Fruit fly (Drosophila melanogaster) whole organism, embryonic: ENCODE results near the gene REG.

Experiments used
- Abd-B ChIP-seq: fragments of 200-800 bp; sonication (Bioruptor generic); optimal IDR thresholded peaks from 2 replicates; lab custom pipeline; 2018; ENCODE audit warnings: missing biosample characterization, mild to moderate bottlenecking, missing genetic modification characterization, moderate library complexity
- CG10979 ChIP-seq: fragments of 200-800 bp; sonication (Bioruptor generic); optimal IDR thresholded peaks from 2 replicates; lab custom pipeline; 2018; ENCODE audit warnings: missing biosample characterization, mild to moderate bottlenecking, missing genetic modification characterization, moderate library complexity
- CG11247 ChIP-seq: fragments of 200-800 bp; sonication (Bioruptor generic); IDR thresholded peaks from 2 replicates; pipeline ENCODE4 v1.3.6; 2022; ENCODE audit warnings: missing biosample characterization, missing genetic modification characterization
- CG11504 ChIP-seq: fragments of 200-800 bp; sonication (Bioruptor generic); optimal IDR thresholded peaks from 3 replicates; lab custom pipeline; 2019; ENCODE audit warnings: missing biosample characterization, mild to moderate bottlenecking, missing genetic modification characterization, moderate library complexity
- CG12659 ChIP-seq: fragments of 200-800 bp; sonication (Bioruptor generic); optimal IDR thresholded peaks from 3 replicates; lab custom pipeline; 2017; ENCODE audit warnings: mild to moderate bottlenecking, missing biosample characterization, missing genetic modification reagents, missing genetic modification characterization
- CG13123 ChIP-seq: fragments of 200-800 bp; sonication (Bioruptor generic); optimal IDR thresholded peaks from 2 replicates; lab custom pipeline; 2016; ENCODE audit warnings: missing biosample characterization, missing genetic modification characterization
- CG13624 ChIP-seq: fragments of 200-800 bp; sonication (Bioruptor generic); optimal IDR thresholded peaks from 2 replicates; lab custom pipeline; 2016; ENCODE audit warnings: missing biosample characterization, missing genetic modification characterization
- CG14965 ChIP-seq: fragments of 200-800 bp; sonication (Bioruptor generic); optimal IDR thresholded peaks from 2 replicates; lab custom pipeline; 2016; ENCODE audit warnings: missing biosample characterization, missing genetic modification characterization, borderline replicate concordance
- CG15073 ChIP-seq: fragments of 200-800 bp; sonication (Bioruptor generic); optimal IDR thresholded peaks from 2 replicates; lab custom pipeline; 2016; ENCODE audit warnings: missing biosample characterization, missing genetic modification characterization
- CG15601 ChIP-seq: fragments of 200-800 bp; sonication (Bioruptor generic); optimal IDR thresholded peaks from 3 replicates; lab custom pipeline; 2019; ENCODE audit warnings: missing biosample characterization, mild to moderate bottlenecking, missing genetic modification characterization, moderate library complexity
- CG17912 ChIP-seq: fragments of 200-800 bp; sonication (Bioruptor generic); optimal IDR thresholded peaks from 2 replicates; lab custom pipeline; 2018; ENCODE audit warnings: missing biosample characterization, mild to moderate bottlenecking, missing genetic modification characterization
- CG18619 ChIP-seq: fragments of 200-800 bp; sonication (Bioruptor generic); optimal IDR thresholded peaks from 3 replicates; lab custom pipeline; 2017; ENCODE audit warnings: missing biosample characterization, mild to moderate bottlenecking, missing genetic modification characterization
- CG2120 ChIP-seq: fragments of 200-800 bp; sonication (Bioruptor generic); optimal IDR thresholded peaks from 3 replicates; lab custom pipeline; 2016; ENCODE audit warnings: missing biosample characterization, missing genetic modification characterization
- CG2129 ChIP-seq: fragments of 200-800 bp; sonication (Bioruptor generic); IDR thresholded peaks from 2 replicates; pipeline ENCODE4 v1.3.6; 2022; ENCODE audit warnings: missing biosample characterization, missing genetic modification characterization; ENCODE audit not compliant: partially characterized antibody
- CG2712 ChIP-seq: fragments of 200-800 bp; optimal IDR thresholded peaks from 3 replicates; lab custom pipeline; 2019; ENCODE audit warnings: missing biosample characterization, mild to moderate bottlenecking, missing genetic modification characterization, moderate library complexity
- CG32767 ChIP-seq: fragments of 200-800 bp; sonication (Bioruptor generic); IDR thresholded peaks from 2 replicates; pipeline ENCODE4 v1.3.6; 2022; ENCODE audit warnings: missing biosample characterization, missing genetic modification characterization
- CG8765 ChIP-seq: fragments of 200-800 bp; sonication (Bioruptor generic); IDR thresholded peaks from 2 replicates; pipeline ENCODE4 v1.3.6; 2022; ENCODE audit warnings: missing biosample characterization, missing genetic modification characterization
- CG9727 ChIP-seq: fragments of 200-800 bp; sonication (Bioruptor generic); optimal IDR thresholded peaks from 3 replicates; lab custom pipeline; 2017; ENCODE audit warnings: missing biosample characterization, mild to moderate bottlenecking, missing genetic modification characterization
- CG9817 ChIP-seq: fragments of 200-800 bp; sonication (Bioruptor generic); optimal IDR thresholded peaks from 2 replicates; lab custom pipeline; 2018; ENCODE audit warnings: missing biosample characterization, mild to moderate bottlenecking, missing genetic modification characterization, moderate library complexity
- CG9932 ChIP-seq: fragments of 200-800 bp; sonication (Bioruptor generic); IDR thresholded peaks from 2 replicates; pipeline ENCODE4 v1.3.6; 2022; ENCODE audit warnings: missing biosample characterization, missing genetic modification characterization
- CTCF ChIP-seq: fragments of 200-800 bp; sonication (Bioruptor generic); optimal IDR thresholded peaks from 2 replicates; lab custom pipeline; 2017; ENCODE audit warnings: missing biosample characterization, mild to moderate bottlenecking, missing genetic modification characterization, moderate library complexity
- Doc2 ChIP-seq: fragments of 200-800 bp; sonication (Bioruptor generic); IDR thresholded peaks from 2 replicates; pipeline ENCODE4 v1.3.6; 2022; ENCODE audit warnings: missing biosample characterization, missing genetic modification characterization
- E2f1 ChIP-seq: fragments of 200-800 bp; sonication (Bioruptor generic); IDR thresholded peaks from 2 replicates; pipeline ENCODE4 v1.3.6; 2022; ENCODE audit warnings: missing biosample characterization, missing genetic modification characterization
- Fer1 ChIP-seq: fragments of 200-800 bp; sonication (Bioruptor generic); optimal IDR thresholded peaks from 2 replicates; lab custom pipeline; 2017; ENCODE audit warnings: missing biosample characterization, mild to moderate bottlenecking, missing genetic modification characterization
- HmgZ ChIP-seq: fragments of 200-800 bp; sonication (Bioruptor generic); optimal IDR thresholded peaks from 2 replicates; lab custom pipeline; 2018; ENCODE audit warnings: missing biosample characterization, mild to moderate bottlenecking, missing genetic modification characterization
- Hmx ChIP-seq: fragments of 200-800 bp; sonication (Bioruptor generic); optimal IDR thresholded peaks from 2 replicates; lab custom pipeline; 2016; ENCODE audit warnings: missing biosample characterization, missing genetic modification characterization
- Hr3 ChIP-seq: fragments of 200-800 bp; sonication (Bioruptor generic); optimal IDR thresholded peaks from 3 replicates; lab custom pipeline; 2016; ENCODE audit warnings: missing biosample characterization, missing genetic modification characterization
- Hr51 ChIP-seq, 2 experiments: fragments of 200-800 bp; sonication (Bioruptor generic); optimal IDR thresholded peaks; 2 replicates in 1 of 2; 3 replicates in 1 of 2; lab custom pipeline; 2016 to 2018; ENCODE audit warnings: missing biosample characterization in 2 of 2, missing genetic modification characterization in 2 of 2, mild to moderate bottlenecking in 1 of 2, moderate library complexity in 1 of 2
- Med ChIP-seq: fragments of 200-800 bp; sonication (Bioruptor generic); peaks from one replicate; lab custom pipeline; 2016; ENCODE audit warnings: missing biosample characterization, missing genetic modification characterization, mild to moderate bottlenecking, inconsistent platforms, moderate library complexity
- Meics ChIP-seq: fragments of 200-800 bp; sonication (Bioruptor generic); optimal IDR thresholded peaks from 2 replicates; lab custom pipeline; 2017; ENCODE audit warnings: missing biosample characterization, mild to moderate bottlenecking, missing genetic modification characterization
- NC2α ChIP-seq: fragments of 200-800 bp; sonication (Bioruptor generic); optimal IDR thresholded peaks from 2 replicates; lab custom pipeline; 2016; ENCODE audit warnings: missing biosample characterization, missing genetic modification characterization
- NK7.1 ChIP-seq: fragments of 200-800 bp; sonication (Bioruptor generic); optimal IDR thresholded peaks from 3 replicates; lab custom pipeline; 2016; ENCODE audit warnings: missing biosample characterization, missing genetic modification characterization
- Stat92E ChIP-seq, 3 experiments: fragments of >200 bp in 2 of 3; fragments of 200-800 bp in 1 of 3; sonication (Bioruptor generic) in 1 of 3; optimal IDR thresholded peaks; 2 replicates each; lab custom pipeline; 2017 to 2019; ENCODE audit warnings: missing biosample characterization in 3 of 3, missing genetic modification characterization in 3 of 3, mild to moderate bottlenecking in 1 of 3, moderate library complexity in 1 of 3
- TFAM ChIP-seq: fragments of 200-800 bp; sonication (Bioruptor generic); optimal IDR thresholded peaks from 2 replicates; lab custom pipeline; 2017; ENCODE audit warnings: missing biosample characterization, missing genetic modification characterization, inconsistent platforms
- al ChIP-seq: fragments of 200-800 bp; sonication (Bioruptor generic); IDR thresholded peaks from 2 replicates; pipeline ENCODE4 v1.3.6; 2022; ENCODE audit warnings: missing biosample characterization, missing genetic modification characterization
- bigmax ChIP-seq: fragments of 200-800 bp; sonication (Bioruptor generic); optimal IDR thresholded peaks from 2 replicates; lab custom pipeline; 2018; ENCODE audit warnings: missing biosample characterization, mild to moderate bottlenecking, missing genetic modification characterization
- bowl ChIP-seq: fragments of 200-800 bp; sonication (Bioruptor generic); IDR thresholded peaks from 2 replicates; pipeline ENCODE4 v1.3.6; 2022; ENCODE audit warnings: missing biosample characterization, missing genetic modification characterization
- dysf ChIP-seq: fragments of 200-800 bp; sonication (Bioruptor generic); IDR thresholded peaks from 3 replicates; pipeline ENCODE4 v1.3.6; 2022; ENCODE audit warnings: missing biosample characterization, missing genetic modification characterization
- gcm2 ChIP-seq: fragments of 200-800 bp; sonication (Bioruptor generic); optimal IDR thresholded peaks from 2 replicates; lab custom pipeline; 2016; ENCODE audit warnings: missing biosample characterization, missing genetic modification characterization
- hbn ChIP-seq: fragments of 200-800 bp; sonication (Bioruptor generic); IDR thresholded peaks from 2 replicates; pipeline ENCODE4 v1.3.6; 2022; ENCODE audit warnings: missing biosample characterization, missing genetic modification characterization; ENCODE audit not compliant: partially characterized antibody
- inv ChIP-seq: fragments of 200-800 bp; sonication (Bioruptor generic); IDR thresholded peaks from 2 replicates; pipeline ENCODE4 v1.3.6; 2022; ENCODE audit warnings: missing biosample characterization, missing genetic modification characterization; ENCODE audit not compliant: partially characterized antibody
- jing ChIP-seq: fragments of 200-800 bp; sonication (Bioruptor generic); optimal IDR thresholded peaks from 2 replicates; lab custom pipeline; 2018; ENCODE audit warnings: missing biosample characterization, mild to moderate bottlenecking, missing genetic modification characterization
- klu ChIP-seq: fragments of 200-800 bp; sonication (Bioruptor generic); IDR thresholded peaks from 2 replicates; pipeline ENCODE4 v1.3.6; 2022; ENCODE audit warnings: missing biosample characterization, missing genetic modification characterization
- luna ChIP-seq: fragments of 200-800 bp; sonication (Bioruptor generic); optimal IDR thresholded peaks from 2 replicates; lab custom pipeline; 2016; ENCODE audit warnings: missing biosample characterization, missing genetic modification characterization
- nau ChIP-seq: fragments of 200-800 bp; sonication (Bioruptor generic); optimal IDR thresholded peaks from 3 replicates; lab custom pipeline; 2017; ENCODE audit warnings: missing biosample characterization, mild to moderate bottlenecking, missing genetic modification characterization, missing genetic modification reagents
- row ChIP-seq: fragments of 200-800 bp; sonication (Bioruptor generic); IDR thresholded peaks from 3 replicates; pipeline ENCODE4 v1.3.6; 2022; ENCODE audit warnings: missing biosample characterization, missing genetic modification characterization
- slou ChIP-seq: fragments of 200-800 bp; sonication (Bioruptor generic); optimal IDR thresholded peaks from 3 replicates; lab custom pipeline; 2016; ENCODE audit warnings: missing biosample characterization, missing genetic modification characterization
- toy ChIP-seq: fragments of 200-800 bp; sonication (Bioruptor generic); IDR thresholded peaks from 2 replicates; pipeline ENCODE4 v1.3.6; 2022; ENCODE audit warnings: missing biosample characterization, missing genetic modification characterization
- twi ChIP-seq: fragments of 200-800 bp; optimal IDR thresholded peaks from 2 replicates; lab custom pipeline; 2019; ENCODE audit warnings: missing biosample characterization, mild to moderate bottlenecking, missing genetic modification characterization, moderate library complexity

Gene REG

dm6 chrX:13202162-13202561, 10.0 kb upstream of the REG start, which contains the start of gene CG44437:
CG44437 (minus strand) TSS chrX:13202262.
- TF ChIP-seq Fer1 (GFP tag; lab: Kevin White, UChicago) = no peak
- no peak for TF ChIP-seq bowl (GFP tag; lab: Robert Waterston, UW)
- no peak for TF ChIP-seq CG15601 (tag; lab: Kevin White, UChicago)
- TF ChIP-seq CG9727 (GFP tag; lab: Kevin White, UChicago) = no peak
- TF ChIP-seq NC2α (GFP tag; lab: Kevin White, UChicago) = no peak
- TF ChIP-seq klu = no peak

- TF ChIP-seq Med = peak; percentile 27
- TF ChIP-seq slou (GFP tag; lab: Kevin White, UChicago) = no peak
- no peak for TF ChIP-seq twi
- peak; percentile 80 for TF ChIP-seq CG10979 (tag; lab: Kevin White, UChicago)
- TF ChIP-seq CG14965 = peak; percentile 91
- TF ChIP-seq gcm2 = no peak
- TF ChIP-seq CTCF (GFP tag; lab: Kevin White, UChicago) = peak; percentile 85
These were observed 7.4 kb upstream of the REG start for dm6 chrX:13204718-13205117.

- TF ChIP-seq Abd-B (GFP tag; lab: Kevin White, UChicago) (no peak), Hmx (no peak), CG2120 (GFP tag; lab: Kevin White, UChicago) (no peak), CG15073 (GFP tag; lab: Kevin White, UChicago) (no peak), inv (GFP tag; lab: Robert Waterston, UW) (no peak), NK7.1 (no peak), CG32767 (no peak), CG13123 (GFP tag; lab: Kevin White, UChicago) (no peak), CG11247 (GFP tag; lab: Robert Waterston, UW) (no peak), nau (GFP tag; lab: Kevin White, UChicago) (no peak), Stat92E (GFP tag; optimal IDR thresholded peaks at IDR 0.05; lab: Kevin White, UChicago) (no peak), toy (GFP tag; lab: Robert Waterston, UW) (no peak), Doc2 (GFP tag; lab: Robert Waterston, UW) (no peak), bigmax (no peak), CG8765 (GFP tag; lab: Robert Waterston, UW) (no peak), CG9932 (no peak), luna (no peak), al (no peak), CG18619 (GFP tag; lab: Kevin White, UChicago) (peak; percentile 22), row (GFP tag; lab: Robert Waterston, UW) (peak; percentile 29; the same call in 1 of the 3 replicates), CG2712 (peak; percentile 59), CG12659 (peak; percentile 21), CG11504 (tag; lab: Kevin White, UChicago) (peak; percentile 66), hbn (GFP tag; lab: Robert Waterston, UW) (no peak), Hr3 (GFP tag; lab: Kevin White, UChicago) (peak; percentile 25), jing (no peak), CG2129 (GFP tag; lab: Robert Waterston, UW) (no peak), TFAM (GFP tag; lab: Kevin White, UChicago) (no peak), CG9817 (tag; lab: Kevin White, UChicago) (no peak), HmgZ (tag; lab: Kevin White, UChicago) (no peak), Hr51 (GFP tag; optimal IDR thresholded peaks at IDR 0.05; lab: Kevin White, UChicago) (peak in 1 of 2 experiments; percentile 61), dysf (GFP tag; lab: Robert Waterston, UW) (peak; percentile 38; the same call in 2 of the 3 replicates), E2f1 (no peak), CTCF (GFP tag; lab: Kevin White, UChicago) (no peak), CG9727 (GFP tag; lab: Kevin White, UChicago) (peak; percentile 46), CG17912 (GFP tag; lab: Kevin White, UChicago) (no peak), CG13624 (GFP tag; lab: Kevin White, UChicago) (no peak), Meics (peak; percentile 63)
These were observed 4.0 kb upstream of the REG start for dm6 chrX:13208075-13208474.
